Fruit fly (Drosophila melanogaster) whole organism, pupa: Measurements from ENCODE around the gene wam.

Source experiments
- CG10348 ChIP-seq: fragments of 200-800 bp; sonication (Bioruptor generic); IDR thresholded peaks from 2 replicates; pipeline ENCODE4 v1.3.6; 2022; ENCODE audit warnings: missing biosample characterization, missing genetic modification characterization
- CG13204 ChIP-seq: fragments of 200-800 bp; sonication (Bioruptor generic); optimal IDR thresholded peaks from 2 replicates; lab custom pipeline; 2018; ENCODE audit warnings: missing biosample characterization, mild to moderate bottlenecking, missing genetic modification characterization, moderate library complexity
- CG14655 ChIP-seq: fragments of 200-800 bp; sonication (Bioruptor generic); optimal IDR thresholded peaks from 3 replicates; lab custom pipeline; 2017; ENCODE audit warnings: mild to moderate bottlenecking, missing biosample characterization, missing genetic modification reagents, missing genetic modification characterization
- CG15710 ChIP-seq: fragments of 200-800 bp; sonication (Bioruptor generic); optimal IDR thresholded peaks from 2 replicates; lab custom pipeline; 2018; ENCODE audit warnings: missing biosample characterization, mild to moderate bottlenecking, missing genetic modification characterization, moderate library complexity
- CG4496 ChIP-seq: fragments of 200-800 bp; sonication (Bioruptor generic); IDR thresholded peaks from 3 replicates; pipeline ENCODE4 v1.3.6; 2022; ENCODE audit warnings: missing biosample characterization, missing genetic modification characterization
- CG9948 ChIP-seq: fragments of 200-800 bp; sonication (Bioruptor generic); optimal IDR thresholded peaks from 2 replicates; lab custom pipeline; 2018; ENCODE audit warnings: missing biosample characterization, mild to moderate bottlenecking, missing genetic modification characterization, moderate library complexity
- D1 ChIP-seq: fragments of 200-800 bp; sonication (Bioruptor generic); optimal IDR thresholded peaks from 2 replicates; lab custom pipeline; 2018; ENCODE audit warnings: missing biosample characterization, mild to moderate bottlenecking, missing genetic modification characterization, moderate library complexity
- EcR ChIP-seq: fragments of 200-800 bp; sonication (Bioruptor generic); optimal IDR thresholded peaks from 3 replicates; lab custom pipeline; 2019; ENCODE audit warnings: missing biosample characterization, missing genetic modification characterization, mild to moderate bottlenecking, moderate library complexity, missing genetic modification reagents
- Ets98B ChIP-seq: fragments of 200-800 bp; sonication (Bioruptor generic); IDR thresholded peaks from 2 replicates; pipeline ENCODE4 v1.3.6; 2022; ENCODE audit warnings: missing biosample characterization, missing genetic modification characterization
- Pif1A ChIP-seq: fragments of 200-800 bp; sonication (Bioruptor generic); optimal IDR thresholded peaks from 3 replicates; lab custom pipeline; 2016; ENCODE audit warnings: missing biosample characterization, missing genetic modification characterization
- gl ChIP-seq: fragments of 200-800 bp; sonication (Bioruptor generic); optimal IDR thresholded peaks from 2 replicates; lab custom pipeline; 2018; ENCODE audit warnings: missing biosample characterization, mild to moderate bottlenecking, missing genetic modification characterization
- rn ChIP-seq: fragments of 200-800 bp; sonication (Bioruptor generic); IDR thresholded peaks from 2 replicates; pipeline ENCODE4 v1.3.6; 2022; ENCODE audit warnings: missing biosample characterization, missing genetic modification characterization

dm6 chr3R:23284256-23284655, 3.6 kb downstream of the wam start:
- TF ChIP-seq Ets98B (GFP tag; lab: Robert Waterston, UW) (no peak), CG4496 (GFP tag; lab: Robert Waterston, UW) (no peak), CG14655 (GFP tag; lab: Kevin White, UChicago) (no peak), CG9948 (tag; lab: Kevin White, UChicago) (no peak), EcR (GFP tag; lab: Kevin White, UChicago) (peak; percentile 66), rn (GFP tag; lab: Robert Waterston, UW) (no peak), CG10348 (GFP tag; lab: Robert Waterston, UW) (no peak), CG13204 (GFP tag; lab: Kevin White, UChicago) (no peak), CG15710 (tag; lab: Kevin White, UChicago) (no peak), gl (tag; lab: Kevin White, UChicago) (no peak), Pif1A (GFP tag; lab: Kevin White, UChicago) (no peak), D1 (tag; lab: Kevin White, UChicago) (no peak)
